Fruit fly (Drosophila melanogaster) whole organism, embryonic: ENCODE measurements around the gene CG45066.
A peak's percentile ranks its signal among the peaks of the same experiment; 100 is the strongest.

Source experiments
- CG11456 ChIP-seq: fragments of 200-800 bp; sonication (Bioruptor generic); IDR thresholded peaks from 3 replicates; pipeline ENCODE4 v1.3.6; 2022; ENCODE audit warnings: missing biosample characterization, missing genetic modification characterization
- CG12219 ChIP-seq: fragments of 200-800 bp; sonication (Bioruptor generic); optimal IDR thresholded peaks from 3 replicates; lab custom pipeline; 2018; ENCODE audit warnings: missing biosample characterization, mild to moderate bottlenecking, missing genetic modification characterization
- CG15601 ChIP-seq: fragments of 200-800 bp; sonication (Bioruptor generic); optimal IDR thresholded peaks from 3 replicates; lab custom pipeline; 2019; ENCODE audit warnings: missing biosample characterization, mild to moderate bottlenecking, missing genetic modification characterization, moderate library complexity
- CG16779 ChIP-seq: fragments of 200-800 bp; sonication (Bioruptor generic); IDR thresholded peaks from 2 replicates; pipeline ENCODE4 v1.3.6; 2022; ENCODE audit warnings: missing biosample characterization, missing genetic modification characterization
- CG16863 ChIP-seq: fragments of 200-800 bp; sonication (Bioruptor generic); optimal IDR thresholded peaks from 3 replicates; lab custom pipeline; 2016; ENCODE audit warnings: missing biosample characterization, missing genetic modification characterization
- CG17328 ChIP-seq: fragments of 200-800 bp; sonication (Bioruptor generic); IDR thresholded peaks from 2 replicates; pipeline ENCODE4 v1.3.6; 2022; ENCODE audit warnings: missing biosample characterization, missing genetic modification characterization
- CG31441 ChIP-seq: fragments of 200-800 bp; sonication (Bioruptor generic); IDR thresholded peaks from 2 replicates; pipeline ENCODE4 v1.3.6; 2022; ENCODE audit warnings: missing biosample characterization, missing genetic modification characterization
- CG32532 ChIP-seq: fragments of 200-800 bp; sonication (Bioruptor generic); IDR thresholded peaks from 2 replicates; pipeline ENCODE4 v1.3.6; 2022; ENCODE audit warnings: missing biosample characterization, missing genetic modification characterization
- CG34376 ChIP-seq: fragments of 200-800 bp; sonication (Bioruptor generic); optimal IDR thresholded peaks from 2 replicates; lab custom pipeline; 2018; ENCODE audit warnings: missing biosample characterization, mild to moderate bottlenecking, missing genetic modification characterization
- CG3847 ChIP-seq: fragments of 200-800 bp; sonication (Bioruptor generic); IDR thresholded peaks from 2 replicates; pipeline ENCODE4 v1.3.6; 2022; ENCODE audit warnings: missing biosample characterization, missing genetic modification characterization
- CG7839 ChIP-seq: fragments of 200-800 bp; sonication (Bioruptor generic); optimal IDR thresholded peaks from 3 replicates; lab custom pipeline; 2018; ENCODE audit warnings: missing biosample characterization, mild to moderate bottlenecking, missing genetic modification characterization, moderate library complexity
- CG7963 ChIP-seq: fragments of 200-800 bp; sonication (Bioruptor generic); IDR thresholded peaks from 3 replicates; pipeline ENCODE4 v1.3.6; 2022; ENCODE audit warnings: missing biosample characterization, missing genetic modification characterization; ENCODE audit not compliant: partially characterized antibody
- CG8359 ChIP-seq: fragments of 200-800 bp; sonication (Bioruptor generic); optimal IDR thresholded peaks from 2 replicates; lab custom pipeline; 2017; ENCODE audit warnings: missing biosample characterization, mild to moderate bottlenecking, missing genetic modification characterization, borderline replicate concordance
- CrebB ChIP-seq: fragments of 200-800 bp; sonication (Bioruptor generic); optimal IDR thresholded peaks from 3 replicates; lab custom pipeline; 2018; ENCODE audit warnings: missing biosample characterization, mild to moderate bottlenecking, missing genetic modification characterization
- D ChIP-seq, 2 experiments: fragments of 200-800 bp in 1 of 2; fragments of >200 bp in 1 of 2; sonication (Bioruptor generic) in 1 of 2; optimal IDR thresholded peaks; 2 replicates in 1 of 2; 3 replicates in 1 of 2; lab custom pipeline; 2017; ENCODE audit warnings: mild to moderate bottlenecking in 1 of 2, missing biosample characterization in 1 of 2, missing genetic modification characterization in 1 of 2, missing genetic modification reagents in 1 of 2
- D19B ChIP-seq: fragments of 200-800 bp; sonication (Bioruptor generic); optimal IDR thresholded peaks from 2 replicates; lab custom pipeline; 2017; ENCODE audit warnings: missing biosample characterization, mild to moderate bottlenecking, missing genetic modification characterization
- Doc3 ChIP-seq: fragments of 200-800 bp; sonication (Bioruptor generic); IDR thresholded peaks from 3 replicates; pipeline ENCODE4 v1.3.6; 2022; ENCODE audit warnings: missing biosample characterization, missing genetic modification characterization; ENCODE audit not compliant: partially characterized antibody
- E2f1 ChIP-seq: fragments of 200-800 bp; sonication (Bioruptor generic); IDR thresholded peaks from 2 replicates; pipeline ENCODE4 v1.3.6; 2022; ENCODE audit warnings: missing biosample characterization, missing genetic modification characterization
- Gug ChIP-seq: fragments of 200-800 bp; sonication (Bioruptor generic); IDR thresholded peaks from 4 replicates; pipeline ENCODE4 v1.3.6; 2022; ENCODE audit warnings: missing biosample characterization, missing genetic modification characterization
- HHEX ChIP-seq: fragments of 200-800 bp; sonication (Bioruptor generic); optimal IDR thresholded peaks from 3 replicates; lab custom pipeline; 2017; ENCODE audit warnings: missing biosample characterization, mild to moderate bottlenecking, missing genetic modification characterization, missing genetic modification reagents
- HmgZ ChIP-seq: fragments of 200-800 bp; sonication (Bioruptor generic); optimal IDR thresholded peaks from 2 replicates; lab custom pipeline; 2018; ENCODE audit warnings: missing biosample characterization, mild to moderate bottlenecking, missing genetic modification characterization
- Jarid2 ChIP-seq: fragments of 200-800 bp; sonication (Bioruptor generic); optimal IDR thresholded peaks from 3 replicates; lab custom pipeline; 2017; ENCODE audit warnings: mild to moderate bottlenecking, missing biosample characterization, missing genetic modification reagents, missing genetic modification characterization
- Max ChIP-seq: fragments of 200-800 bp; sonication (Bioruptor generic); optimal IDR thresholded peaks from 2 replicates; lab custom pipeline; 2016; ENCODE audit warnings: missing biosample characterization, mild to moderate bottlenecking, missing genetic modification characterization
- NFAT ChIP-seq: fragments of 200-800 bp; sonication (Bioruptor generic); IDR thresholded peaks from 2 replicates; pipeline ENCODE4 v1.3.6; 2022; ENCODE audit warnings: missing biosample characterization, missing genetic modification characterization
- Neu2 ChIP-seq: fragments of 200-800 bp; sonication (Bioruptor generic); optimal IDR thresholded peaks from 3 replicates; lab custom pipeline; 2016; ENCODE audit warnings: missing biosample characterization, missing genetic modification characterization, borderline replicate concordance
- Oaz ChIP-seq: fragments of 200-800 bp; sonication (Bioruptor generic); IDR thresholded peaks from 2 replicates; pipeline ENCODE4 v1.3.6; 2022; ENCODE audit warnings: missing biosample characterization, missing genetic modification characterization
- Opbp ChIP-seq: fragments of 200-800 bp; sonication (Bioruptor generic); IDR thresholded peaks from 3 replicates; pipeline ENCODE4 v1.3.6; 2022; ENCODE audit warnings: missing biosample characterization, missing genetic modification characterization; ENCODE audit not compliant: partially characterized antibody
- Taf1 ChIP-seq: fragments of 200-800 bp; sonication (Bioruptor generic); IDR thresholded peaks from 2 replicates; pipeline ENCODE4 v1.3.6; 2022; ENCODE audit warnings: missing biosample characterization, missing genetic modification characterization
- abd-A ChIP-seq: fragments of 200-800 bp; sonication (Bioruptor generic); optimal IDR thresholded peaks from 3 replicates; lab custom pipeline; 2019; ENCODE audit warnings: missing biosample characterization, mild to moderate bottlenecking, missing genetic modification characterization, moderate library complexity
- cad ChIP-seq: fragments of >200 bp; optimal IDR thresholded peaks from 2 replicates; lab custom pipeline; 2017; ENCODE audit warnings: missing biosample characterization, missing genetic modification characterization
- crol ChIP-seq: fragments of 200-800 bp; sonication (Bioruptor generic); IDR thresholded peaks from 2 replicates; pipeline ENCODE4 v1.3.6; 2022; ENCODE audit warnings: missing biosample characterization, missing genetic modification characterization
- crp ChIP-seq, 2 experiments: fragments of 200-800 bp; sonication (Bioruptor generic); optimal IDR thresholded peaks; 2 replicates in 1 of 2; 3 replicates in 1 of 2; lab custom pipeline; 2017; ENCODE audit warnings: missing biosample characterization in 2 of 2, missing genetic modification characterization in 2 of 2, mild to moderate bottlenecking in 1 of 2, moderate library complexity in 1 of 2
- dimm ChIP-seq: fragments of 200-800 bp; sonication (Bioruptor generic); IDR thresholded peaks from 2 replicates; pipeline ENCODE4 v1.3.6; 2022; ENCODE audit warnings: missing biosample characterization, missing genetic modification characterization
- ems ChIP-seq: fragments of 200-800 bp; sonication (Bioruptor generic); optimal IDR thresholded peaks from 3 replicates; lab custom pipeline; 2016; ENCODE audit warnings: missing biosample characterization, missing genetic modification characterization
- eve ChIP-seq, 2 experiments: fragments of >200 bp; optimal IDR thresholded peaks; 2 replicates each; lab custom pipeline; 2017; ENCODE audit warnings: missing biosample characterization in 2 of 2, missing genetic modification characterization in 2 of 2
- ftz-f1 ChIP-seq: fragments of 200-800 bp; sonication (Bioruptor generic); optimal IDR thresholded peaks from 2 replicates; lab custom pipeline; 2016; ENCODE audit warnings: missing biosample characterization, missing genetic modification characterization
- gem ChIP-seq: fragments of 200-800 bp; sonication (Bioruptor generic); optimal IDR thresholded peaks from 2 replicates; lab custom pipeline; 2019; ENCODE audit warnings: missing biosample characterization, mild to moderate bottlenecking, missing genetic modification characterization, moderate library complexity
- grn ChIP-seq: fragments of 200-800 bp; sonication (Bioruptor generic); optimal IDR thresholded peaks from 3 replicates; lab custom pipeline; 2017; ENCODE audit warnings: missing biosample characterization, missing genetic modification characterization
- lab ChIP-seq: fragments of 200-800 bp; sonication (Bioruptor generic); optimal IDR thresholded peaks from 3 replicates; lab custom pipeline; 2017; ENCODE audit warnings: missing biosample characterization, missing genetic modification characterization, mild to moderate bottlenecking, moderate library complexity, missing genetic modification reagents
- lov ChIP-seq, 2 experiments: fragments of 200-800 bp in 1 of 2; fragments of >200 bp in 1 of 2; sonication (Bioruptor generic) in 1 of 2; IDR thresholded peaks in 1 of 2; optimal IDR thresholded peaks in 1 of 2; 2 replicates in 1 of 2; 3 replicates in 1 of 2; pipeline versions ENCODE4 v1.3.6 to Lab custom; 2017 to 2022; ENCODE audit warnings: missing biosample characterization in 1 of 2, missing genetic modification characterization in 1 of 2
- luna ChIP-seq: fragments of 200-800 bp; sonication (Bioruptor generic); optimal IDR thresholded peaks from 2 replicates; lab custom pipeline; 2016; ENCODE audit warnings: missing biosample characterization, missing genetic modification characterization
- mld ChIP-seq: fragments of 200-800 bp; sonication (Bioruptor generic); IDR thresholded peaks from 3 replicates; pipeline ENCODE4 v1.3.6; 2022; ENCODE audit warnings: missing biosample characterization, missing genetic modification characterization; ENCODE audit not compliant: partially characterized antibody
- oc ChIP-seq: fragments of 200-800 bp; sonication (Bioruptor generic); optimal IDR thresholded peaks from 2 replicates; lab custom pipeline; 2018; ENCODE audit warnings: missing biosample characterization, mild to moderate bottlenecking, missing genetic modification characterization, moderate library complexity
- otp ChIP-seq: fragments of 200-800 bp; sonication (Bioruptor generic); IDR thresholded peaks from 3 replicates; pipeline ENCODE4, ENCODE4 v1.3.6; 2022; ENCODE audit warnings: missing biosample characterization, missing genetic modification characterization
- phol ChIP-seq: fragments of 200-800 bp; sonication (Bioruptor generic); optimal IDR thresholded peaks from 3 replicates; lab custom pipeline; 2018; ENCODE audit warnings: missing biosample characterization, mild to moderate bottlenecking, missing genetic modification characterization, moderate library complexity
- sc ChIP-seq, 3 experiments: fragments of >200 bp in 2 of 3; fragments of 200-800 bp in 1 of 3; sonication (Bioruptor generic) in 1 of 3; optimal IDR thresholded peaks; 2 replicates in 2 of 3; 3 replicates in 1 of 3; lab custom pipeline; 2017; ENCODE audit warnings: mild to moderate bottlenecking in 1 of 3, missing biosample characterization in 1 of 3, missing genetic modification characterization in 1 of 3, missing genetic modification reagents in 1 of 3
- unc-4 ChIP-seq: fragments of 200-800 bp; sonication (Bioruptor generic); IDR thresholded peaks from 2 replicates; pipeline ENCODE4 v1.3.6; 2022; ENCODE audit warnings: missing biosample characterization, missing genetic modification characterization; ENCODE audit not compliant: partially characterized antibody

The CG45066 gene

dm6 chr3L:3077568-3078107 lies 33.4 kb downstream of the CG45066 start (continued):
- peak; percentile 63 for TF ChIP-seq ftz-f1 (GFP tag; lab: Kevin White, UChicago)
- TF ChIP-seq phol (tag; lab: Kevin White, UChicago): no peak
- TF ChIP-seq grn (GFP tag; lab: Kevin White, UChicago): peak; percentile 26
- TF ChIP-seq E2f1 (GFP tag; lab: Robert Waterston, UW): no peak
- TF ChIP-seq cad (GFP tag; lab: Kevin White, UChicago): peak; percentile 14
- no peak for TF ChIP-seq CG16863
- peak; percentile 72 for TF ChIP-seq crol (GFP tag; lab: Robert Waterston, UW)
- peak; percentile 25 for TF ChIP-seq HHEX (GFP tag; lab: Kevin White, UChicago)
- no peak for TF ChIP-seq CG8359
- TF ChIP-seq sc (optimal IDR thresholded peaks at IDR 0.05; lab: Kevin White, UChicago): no peak
- TF ChIP-seq sc (GFP tag; optimal IDR thresholded peaks at IDR 0.05; lab: Kevin White, UChicago): no peak
- TF ChIP-seq CG15601 (tag; lab: Kevin White, UChicago): no peak
- TF ChIP-seq D19B: no peak
- TF ChIP-seq CG7839 (tag; lab: Kevin White, UChicago): no peak
- peak; percentile 69 for TF ChIP-seq CG32532 (GFP tag; lab: Robert Waterston, UW)
- no peak for TF ChIP-seq Taf1 (GFP tag; lab: Robert Waterston, UW)
- peak in 1 of 2 experiments; percentile 15 for TF ChIP-seq crp (GFP tag; optimal IDR thresholded peaks at IDR 0.05; lab: Kevin White, UChicago)
- TF ChIP-seq ems (GFP tag; lab: Kevin White, UChicago): peak; percentile 22
- peak; percentile 81 for TF ChIP-seq Jarid2 (GFP tag; lab: Kevin White, UChicago)
- no peak for TF ChIP-seq mld
- TF ChIP-seq Gug (GFP tag; lab: Robert Waterston, UW): peak; percentile 27; the same call in 2 of the 4 replicates
- TF ChIP-seq Oaz (GFP tag; lab: Robert Waterston, UW): no peak
- peak; percentile 20 for TF ChIP-seq CrebB (tag; lab: Kevin White, UChicago)
- no peak for TF ChIP-seq Max
- peak; percentile 7 for TF ChIP-seq gem (tag; lab: Kevin White, UChicago)
- TF ChIP-seq CG12219: no peak
- no peak for TF ChIP-seq luna (GFP tag; lab: Kevin White, UChicago)
- no peak for TF ChIP-seq Neu2
- peak; percentile 80 for TF ChIP-seq oc (tag; lab: Kevin White, UChicago)
- peak; percentile 62; the same call in 1 of the 3 replicates for TF ChIP-seq otp (GFP tag; lab: Robert Waterston, UW)
- no peak for TF ChIP-seq lov (optimal IDR thresholded peaks at IDR 0.05; lab: Kevin White, UChicago)
- TF ChIP-seq lov (GFP tag; IDR thresholded peaks at IDR 0.05; lab: Robert Waterston, UW): peak; percentile 73; the same call in 1 of the 3 replicates
- no peak for TF ChIP-seq CG7963 (GFP tag; lab: Robert Waterston, UW)
- TF ChIP-seq lab (GFP tag; lab: Kevin White, UChicago): peak; percentile 77
- no peak for TF ChIP-seq unc-4 (GFP tag; lab: Robert Waterston, UW)
- TF ChIP-seq HmgZ (tag; lab: Kevin White, UChicago): peak; percentile 78
- no peak for TF ChIP-seq CG31441 (GFP tag; lab: Robert Waterston, UW)
- TF ChIP-seq abd-A: peak; percentile 90
- peak; percentile 80 for TF ChIP-seq CG34376 (GFP tag; lab: Kevin White, UChicago)
- TF ChIP-seq CG16779: no peak
- TF ChIP-seq NFAT: peak; percentile 71
- TF ChIP-seq dimm (GFP tag; lab: Robert Waterston, UW): no peak
- peak; percentile 28; the same call in 1 of the 2 replicates for TF ChIP-seq CG3847
- no peak; the same call in 2 of the 3 replicates for TF ChIP-seq Opbp
- TF ChIP-seq Doc3 (GFP tag; lab: Robert Waterston, UW): no peak
- TF ChIP-seq CG17328: 0 out of 2 replicates have a peak, but pooled peaks have one; percentile 22
- peak; percentile 49; the same call in 2 of the 3 replicates for TF ChIP-seq CG11456 (GFP tag; lab: Robert Waterston, UW)
- TF ChIP-seq eve (GFP tag; optimal IDR thresholded peaks at IDR 0.05; lab: Kevin White, UChicago): peak in 1 of 2 experiments; percentile 51
- no peak for TF ChIP-seq D (optimal IDR thresholded peaks at IDR 0.05; lab: Kevin White, UChicago)
- no peak for TF ChIP-seq D (GFP tag; optimal IDR thresholded peaks at IDR 0.05; lab: Kevin White, UChicago)
